Fruit fly (Drosophila melanogaster) Kc167 (cell line): ENCODE measurements around the gene CG13043.

Experiments
- Sin3A ChIP-seq: fragments of >200 bp; optimal IDR thresholded peaks from 2 replicates; lab custom pipeline; 2018; ENCODE audit warnings: missing external identifiers
- insv ChIP-seq: fragments of >200 bp; optimal IDR thresholded peaks from 3 replicates; lab custom pipeline; 2018; ENCODE audit warnings: missing external identifiers
- psq ChIP-seq: fragments of >200 bp; optimal IDR thresholded peaks from 2 replicates; lab custom pipeline; 2017; ENCODE audit warnings: missing external identifiers
- ttk ChIP-seq: sonication (Bioruptor generic); optimal IDR thresholded peaks from 2 replicates; lab custom pipeline; 2017; ENCODE audit warnings: missing external identifiers

dm6 chr3L:16349686-16350085, 44.0 kb upstream of the CG13043 start:
- TF ChIP-seq insv (lab: Kevin White, UChicago) (no peak), psq (no peak), Sin3A (lab: Kevin White, UChicago) (no peak), ttk (lab: Kevin White, UChicago) (no peak)
